Worm (Caenorhabditis elegans): Measurements from ENCODE around the gene srh-181.

srh-181 gene

DNA sequence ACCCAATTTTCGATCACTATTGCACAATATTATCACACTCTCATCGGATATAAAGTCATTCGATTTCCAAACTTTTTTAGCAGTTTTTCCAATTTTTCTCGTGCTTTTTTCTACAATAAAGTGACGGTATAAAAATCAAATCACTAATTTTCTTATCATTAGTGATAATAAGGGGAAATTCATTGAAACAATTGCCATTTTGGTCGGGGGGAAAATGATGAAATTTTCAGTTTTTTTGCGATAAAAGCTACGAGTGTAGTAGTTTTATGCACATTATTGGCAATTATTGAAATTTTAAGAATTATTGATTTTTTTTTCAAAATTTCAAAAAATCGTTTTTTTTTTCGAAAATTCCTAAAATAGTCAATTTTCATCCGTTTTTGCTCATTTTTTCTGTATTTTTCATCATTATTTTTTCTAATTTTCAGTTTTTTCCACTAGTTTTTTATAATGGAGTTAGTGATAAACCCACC is 11.9 kb upstream of the srh-181 start, which contains the start of gene ZK228.4:
Gene ZK228.4 (plus strand): TSS at position 423 of the 473 bp plus-strand sequence.
- TF ChIP-seq ceh-28 (tag; optimal IDR thresholded peaks at IDR 0.05) = peak; percentile 21
- peak; percentile 13 for TF ChIP-seq pqm-1 (tag; optimal IDR thresholded peaks at IDR 0.05)
- no peak for TF ChIP-seq unc-62 (GFP tag; optimal IDR thresholded peaks at IDR 0.05)
- TF ChIP-seq nhr-25 (tag; optimal IDR thresholded peaks at IDR 0.05) = no peak
- TF ChIP-seq snpc-4 (tag; optimal IDR thresholded peaks at IDR 0.05) = no peak
- peak; percentile 86 for TF ChIP-seq elt-2 (tag; optimal IDR thresholded peaks at IDR 0.05)
- TF ChIP-seq jun-1 (tag; optimal IDR thresholded peaks at IDR 0.05) = no peak

- TF ChIP-seq eor-1 (tag; optimal IDR thresholded peaks at IDR 0.05) (no peak), nfya-1 (tag; optimal IDR thresholded peaks at IDR 0.05; ENCODE audit: insufficient read depth) (no peak), nhr-76 (tag; optimal IDR thresholded peaks at IDR 0.05) (no peak), unc-39 (tag; optimal IDR thresholded peaks at IDR 0.05) (no peak), ztf-4 (tag; optimal IDR thresholded peaks at IDR 0.05) (no peak), egl-5 (tag; optimal IDR thresholded peaks at IDR 0.05) (no peak), nhr-23 (tag; optimal IDR thresholded peaks at IDR 0.05) (no peak), nhr-43 (tag; optimal IDR thresholded peaks at IDR 0.05; ENCODE audit: poor library complexity, severe bottlenecking) (no peak), lin-39 (tag; optimal IDR thresholded peaks at IDR 0.05) (no peak), tbx-2 (tag; optimal IDR thresholded peaks at IDR 0.05) (no peak), R02D3.7 (tag; optimal IDR thresholded peaks at IDR 0.05) (no peak), ceh-16 (tag; optimal IDR thresholded peaks at IDR 0.05) (no peak), fos-1 (tag; optimal IDR thresholded peaks at IDR 0.05) (no peak)
Measured at ce11 chrV:18468097-18468496, 6.2 kb upstream of the srh-181 start, which contains the start of gene ZK228.13. TSS of gene ZK228.13 (minus strand) at chrV:18468197.

ce11 chrV:18473415-18473814 is 908 bp upstream of the srh-181 start, which contains the start of gene srh-182:
TSS of gene srh-182 (minus strand) at chrV:18473515.
- no peak for TF ChIP-seq skn-1 (tag; optimal IDR thresholded peaks at IDR 0.05)
- no peak for TF ChIP-seq nhr-43 (tag; optimal IDR thresholded peaks at IDR 0.05; ENCODE audit: poor library complexity, severe bottlenecking)
- TF ChIP-seq ceh-28 (tag; optimal IDR thresholded peaks at IDR 0.05) = no peak
- TF ChIP-seq ztf-11 (tag; optimal IDR thresholded peaks at IDR 0.05) = no peak
- no peak for TF ChIP-seq lsy-12 (tag; optimal IDR thresholded peaks at IDR 0.05)
- TF ChIP-seq mdl-1 (tag; optimal IDR thresholded peaks at IDR 0.05) = no peak
- TF ChIP-seq fos-1 (tag; optimal IDR thresholded peaks at IDR 0.05) = no peak
- TF ChIP-seq ama-1 (optimal IDR thresholded peaks at IDR 0.05) = no peak
- no peak for TF ChIP-seq hmg-11 (tag; optimal IDR thresholded peaks at IDR 0.05)
- no peak for TF ChIP-seq lin-15B (tag; optimal IDR thresholded peaks at IDR 0.05)
- no peak for TF ChIP-seq nhr-25 (tag; optimal IDR thresholded peaks at IDR 0.05)
- no peak for TF ChIP-seq nhr-12 (tag; optimal IDR thresholded peaks at IDR 0.05)
- no peak for TF ChIP-seq daf-12 (tag; optimal IDR thresholded peaks at IDR 0.05)
- no peak for TF ChIP-seq tbx-2 (tag; optimal IDR thresholded peaks at IDR 0.05)
- no peak for TF ChIP-seq ceh-9 (tag; optimal IDR thresholded peaks at IDR 0.05)
- TF ChIP-seq nhr-67 (tag; optimal IDR thresholded peaks at IDR 0.05) = no peak
- TF ChIP-seq ztf-4 (tag; optimal IDR thresholded peaks at IDR 0.05) = no peak
- TF ChIP-seq egl-27 (tag; optimal IDR thresholded peaks at IDR 0.05) = no peak
- no peak for TF ChIP-seq pqm-1 (tag; optimal IDR thresholded peaks at IDR 0.05)
- TF ChIP-seq jun-1 (tag; optimal IDR thresholded peaks at IDR 0.05) = no peak

- TF ChIP-seq nhr-43 (tag; optimal IDR thresholded peaks at IDR 0.05; ENCODE audit: poor library complexity, severe bottlenecking) (no peak), lsy-12 (tag; optimal IDR thresholded peaks at IDR 0.05) (no peak), elt-2 (tag; optimal IDR thresholded peaks at IDR 0.05) (no peak), hmg-11 (tag; optimal IDR thresholded peaks at IDR 0.05) (no peak), nhr-23 (tag; optimal IDR thresholded peaks at IDR 0.05) (no peak), ztf-11 (tag; optimal IDR thresholded peaks at IDR 0.05) (no peak), egl-27 (tag; optimal IDR thresholded peaks at IDR 0.05) (no peak), fkh-10 (GFP tag; optimal IDR thresholded peaks at IDR 0.05) (no peak), nhr-28 (tag; optimal IDR thresholded peaks at IDR 0.05) (no peak), mdl-1 (tag; optimal IDR thresholded peaks at IDR 0.05) (no peak), aly-2 (tag; optimal IDR thresholded peaks at IDR 0.05) (no peak), pqm-1 (tag; optimal IDR thresholded peaks at IDR 0.05) (no peak), R02D3.7 (tag; optimal IDR thresholded peaks at IDR 0.05) (no peak)
Measured at ce11 chrV:18476090-18476489, 1.8 kb downstream of the srh-181 start, which contains the start of gene srh-179. TSS of gene srh-179 (plus strand) at chrV:18476390.

All from whole organism, L3 larva.